Worm (Caenorhabditis elegans) whole organism, early embryonic: ENCODE results near the gene F23F12.3.

ENCODE experiments used
- B0310.2 ChIP-seq: sonication (generic microtip); optimal IDR thresholded peaks from 2 replicates; lab custom pipeline; 2016; ENCODE audit warnings: mild to moderate bottlenecking, missing genetic modification characterization, missing compliant biosample characterization
- F13C5.2 ChIP-seq: sonication (generic microtip); optimal IDR thresholded peaks from 2 replicates; lab custom pipeline; 2017; ENCODE audit warnings: mild to moderate bottlenecking, missing genetic modification characterization, inconsistent platforms, missing compliant biosample characterization
- aly-1 ChIP-seq: sonication (generic microtip); optimal IDR thresholded peaks from 2 replicates; lab custom pipeline; 2016; ENCODE audit warnings: missing genetic modification characterization, missing compliant biosample characterization
- ama-1 ChIP-seq: fragments of 150-350 bp; optimal IDR thresholded peaks from 2 replicates; lab custom pipeline; 2014
- ceh-13 ChIP-seq: fragments of 200-800 bp; sonication (Bioruptor generic); optimal IDR thresholded peaks from 2 replicates; lab custom pipeline; 2018; ENCODE audit warnings: mild to moderate bottlenecking, missing genetic modification characterization, missing compliant biosample characterization
- ceh-36 ChIP-seq: sonication (generic microtip); optimal IDR thresholded peaks from 2 replicates; lab custom pipeline; 2016; ENCODE audit warnings: missing genetic modification characterization, inconsistent platforms, missing compliant biosample characterization
- ets-7 ChIP-seq: sonication (generic microtip); optimal IDR thresholded peaks from 2 replicates; lab custom pipeline; 2016; ENCODE audit warnings: missing genotype, missing genetic modification characterization, missing compliant biosample characterization
- flt-1 ChIP-seq: fragments of 200-800 bp; sonication (Bioruptor generic); IDR thresholded peaks from 2 replicates; pipeline ENCODE4 v1.3.6; 2022; ENCODE audit warnings: missing genetic modification characterization, missing compliant biosample characterization
- hmbx-1 ChIP-seq: sonication (generic microtip); optimal IDR thresholded peaks from 2 replicates; lab custom pipeline; 2016; ENCODE audit warnings: mild to moderate bottlenecking, missing genetic modification characterization, missing compliant biosample characterization
- hmg-4 ChIP-seq: fragments of 200-800 bp; sonication (Bioruptor generic); optimal IDR thresholded peaks from 2 replicates; lab custom pipeline; 2018; ENCODE audit warnings: mild to moderate bottlenecking, missing genetic modification characterization, missing compliant biosample characterization
- hnd-1 ChIP-seq: sonication (generic microtip); optimal IDR thresholded peaks from 2 replicates; lab custom pipeline; 2016; ENCODE audit warnings: missing genetic modification characterization, missing compliant biosample characterization
- pes-1 ChIP-seq: fragments of 200-800 bp; sonication (Bioruptor generic); IDR thresholded peaks from 2 replicates; pipeline ENCODE4 v1.3.6; 2022; ENCODE audit warnings: missing genetic modification reagents, missing genetic modification characterization, missing compliant biosample characterization
- scrt-1 ChIP-seq: fragments of 200-800 bp; sonication (Bioruptor generic); IDR thresholded peaks from 2 replicates; pipeline ENCODE4 v1.3.6; 2022; ENCODE audit warnings: missing genetic modification characterization, missing compliant biosample characterization
- sea-1 ChIP-seq: fragments of 200-800 bp; sonication (Bioruptor generic); conservative IDR thresholded peaks from 2 replicates; pipeline ENCODE4 v1.3.6; 2022; ENCODE audit warnings: missing genetic modification characterization, missing compliant biosample characterization
- tbx-11 ChIP-seq: fragments of 200-800 bp; sonication (Bioruptor generic); IDR thresholded peaks from 2 replicates; pipeline ENCODE4 v1.3.6; 2022; ENCODE audit warnings: missing genetic modification characterization, missing compliant biosample characterization
- tbx-37 ChIP-seq: fragments of 200-800 bp; sonication (Bioruptor generic); conservative IDR thresholded peaks from 2 replicates; pipeline ENCODE4 v1.3.6; 2022; ENCODE audit warnings: missing genetic modification reagents, missing genetic modification characterization, missing compliant biosample characterization
- tra-4 ChIP-seq: sonication (generic microtip); optimal IDR thresholded peaks from 2 replicates; lab custom pipeline; 2017; ENCODE audit warnings: missing genetic modification characterization, missing compliant biosample characterization

Gene F23F12.3

DNA sequence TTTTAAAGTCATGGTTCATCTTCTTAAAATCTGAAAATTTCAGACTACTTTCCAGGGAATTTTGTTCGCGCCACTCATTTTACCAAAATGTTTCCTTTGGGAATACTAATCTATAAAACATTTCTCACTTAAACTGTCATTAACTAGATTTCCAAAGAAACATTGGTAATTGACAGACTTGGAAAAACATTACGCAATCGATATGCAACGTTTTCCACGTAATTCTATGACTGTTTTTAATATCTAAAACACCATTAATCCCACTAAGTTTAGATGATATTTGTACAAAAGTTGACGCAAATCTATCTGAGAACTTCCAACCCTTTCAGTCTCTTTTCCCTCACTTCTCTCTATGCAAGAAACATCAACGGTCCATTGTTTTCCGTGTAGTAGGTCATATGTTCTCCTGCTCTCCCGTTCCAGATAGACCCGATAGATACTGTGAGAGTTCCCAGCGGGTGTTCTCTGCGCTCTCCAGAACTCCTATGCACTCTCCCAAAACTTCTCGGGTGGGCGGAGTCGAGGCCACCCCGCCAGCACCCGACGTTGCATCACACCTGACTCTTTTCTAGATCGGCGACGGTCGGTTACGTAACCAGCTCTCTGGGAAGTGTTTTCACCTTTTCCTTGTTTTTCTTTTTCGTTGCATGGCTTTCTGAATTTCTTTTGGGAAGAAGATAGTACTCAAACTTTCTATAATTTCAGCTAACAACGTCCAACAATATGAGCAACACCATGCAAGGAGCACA is 21.9 kb upstream of the F23F12.3 start, which contains the start of gene zip-8:
Gene zip-8, plus strand, starts transcription at position 700 of the 749 bp plus-strand sequence.
- TF ChIP-seq aly-1 (tag; lab: Kevin White, UChicago) = no peak
- no peak for TF ChIP-seq hnd-1 (tag; lab: Kevin White, UChicago)
- TF ChIP-seq flt-1 (GFP tag; lab: Robert Waterston, UW) = no peak
- TF ChIP-seq ceh-13 (GFP tag; lab: Kevin White, UChicago) = no peak
- no peak for TF ChIP-seq tbx-37 (GFP tag; lab: Robert Waterston, UW)

ce11 chrIII:6479439-6479838 is 20.9 kb upstream of the F23F12.3 start:
- TF ChIP-seq ceh-36 (tag; lab: Kevin White, UChicago) = no peak
- TF ChIP-seq ama-1 = no peak

ce11 chrIII:6482918-6483317 is 17.4 kb upstream of the F23F12.3 start, which contains the start of gene chtb-2:
TSS of gene chtb-2 (plus strand) at chrIII:6483218.
- TF ChIP-seq scrt-1 (GFP tag; lab: Robert Waterston, UW) (no peak), ets-7 (no peak), pes-1 (GFP tag; lab: Robert Waterston, UW) (no peak), tra-4 (tag; lab: Kevin White, UChicago) (no peak), hmg-4 (GFP tag; lab: Kevin White, UChicago) (no peak), tbx-37 (GFP tag; lab: Robert Waterston, UW) (no peak), tbx-11 (GFP tag; lab: Robert Waterston, UW) (no peak), flt-1 (GFP tag; lab: Robert Waterston, UW) (no peak), B0310.2 (tag; lab: Kevin White, UChicago) (no peak), hmbx-1 (no peak), aly-1 (tag; lab: Kevin White, UChicago) (no peak), ama-1 (no peak), ceh-36 (tag; lab: Kevin White, UChicago) (no peak), ceh-13 (GFP tag; lab: Kevin White, UChicago) (no peak), F13C5.2 (tag; lab: Kevin White, UChicago) (no peak), sea-1 (GFP tag; lab: Robert Waterston, UW) (no peak), hnd-1 (tag; lab: Kevin White, UChicago) (no peak)

DNA sequence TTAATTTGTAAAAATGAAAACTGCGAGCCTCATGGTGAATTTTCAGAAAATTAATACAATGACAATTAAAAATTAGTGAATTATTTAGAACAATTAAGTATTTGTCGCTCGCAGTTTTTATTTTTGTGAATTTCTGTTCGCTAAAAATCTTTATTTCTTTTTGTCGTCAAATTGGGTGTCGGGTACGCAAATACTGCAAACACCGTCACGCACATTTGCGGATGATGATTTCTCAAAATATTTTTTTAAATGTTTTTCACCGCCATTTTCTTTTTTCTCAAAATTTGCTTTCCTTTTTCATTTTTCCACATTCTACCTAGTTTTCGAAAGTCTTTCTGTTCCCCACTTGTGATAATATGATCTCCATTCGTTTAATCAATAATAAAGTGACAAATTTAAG is 11.4 kb upstream of the F23F12.3 start:
- no peak for TF ChIP-seq ceh-36 (tag; lab: Kevin White, UChicago)
- TF ChIP-seq tbx-37 (GFP tag; lab: Robert Waterston, UW) = no peak
- no peak for TF ChIP-seq pes-1 (GFP tag; lab: Robert Waterston, UW)
- TF ChIP-seq F13C5.2 (tag; lab: Kevin White, UChicago) = no peak

DNA sequence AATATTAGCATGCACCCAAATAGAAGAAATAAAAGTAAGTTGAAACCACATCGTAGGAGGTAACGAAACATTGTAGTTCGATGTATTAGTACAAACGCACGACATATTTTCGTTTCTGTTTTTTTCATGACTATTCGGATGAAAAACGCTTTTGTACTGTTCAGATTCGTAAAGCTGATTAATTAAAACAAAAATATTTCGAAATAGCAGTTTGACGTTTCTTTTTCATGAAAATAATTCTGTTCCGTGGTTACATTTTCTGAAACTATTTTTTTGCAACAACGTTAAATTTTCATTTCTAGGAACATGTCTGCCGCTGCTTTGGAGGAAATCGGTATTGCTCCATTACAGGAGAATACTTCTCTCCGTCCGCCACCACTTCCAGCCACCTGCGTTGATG is 10.8 kb upstream of the F23F12.3 start, which contains the start of gene rpt-3:
Gene rpt-3, plus strand, starts transcription at position 301 of the 400 bp plus-strand sequence.
- TF ChIP-seq flt-1 (GFP tag; lab: Robert Waterston, UW) = no peak
- no peak for TF ChIP-seq tbx-11 (GFP tag; lab: Robert Waterston, UW)
- TF ChIP-seq F13C5.2 (tag; lab: Kevin White, UChicago) = no peak
- TF ChIP-seq tbx-37 (GFP tag; lab: Robert Waterston, UW) = no peak
- no peak for TF ChIP-seq hmg-4 (GFP tag; lab: Kevin White, UChicago)

DNA sequence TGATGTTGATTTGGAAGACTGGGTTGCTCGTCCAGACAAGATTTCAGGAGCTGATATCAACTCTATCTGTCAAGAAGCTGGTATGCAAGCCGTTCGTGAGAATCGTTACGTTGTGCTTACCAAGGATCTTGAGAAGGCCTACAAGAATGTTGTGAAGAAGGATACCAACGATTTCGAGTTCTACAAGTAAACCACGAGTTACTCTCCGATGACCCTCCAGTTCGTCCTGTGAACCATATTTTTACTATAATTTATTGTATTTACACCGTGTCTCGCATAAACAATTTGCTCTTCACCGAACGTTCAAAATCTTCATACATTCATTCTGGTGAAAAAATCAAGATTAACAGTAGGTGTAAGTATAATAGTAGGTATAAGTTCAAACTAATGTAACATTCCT is 9.3 kb upstream of the F23F12.3 start:
- TF ChIP-seq F13C5.2 (tag; lab: Kevin White, UChicago) (no peak), tbx-37 (GFP tag; lab: Robert Waterston, UW) (no peak), scrt-1 (GFP tag; lab: Robert Waterston, UW) (no peak), ama-1 (no peak), hmbx-1 (no peak), hmg-4 (GFP tag; lab: Kevin White, UChicago) (no peak), ceh-36 (tag; lab: Kevin White, UChicago) (no peak), pes-1 (GFP tag; lab: Robert Waterston, UW) (no peak), hnd-1 (tag; lab: Kevin White, UChicago) (no peak), tra-4 (tag; lab: Kevin White, UChicago) (no peak), B0310.2 (tag; lab: Kevin White, UChicago) (no peak)

ce11 chrIII:6492807-6493206 is 7.5 kb upstream of the F23F12.3 start, which contains the start of gene srb-11:
TSS of gene srb-11 (minus strand) at chrIII:6492907.
- TF ChIP-seq sea-1 (GFP tag; lab: Robert Waterston, UW) (no peak), ceh-13 (GFP tag; lab: Kevin White, UChicago) (no peak), tra-4 (tag; lab: Kevin White, UChicago) (no peak), hnd-1 (tag; lab: Kevin White, UChicago) (no peak), aly-1 (tag; lab: Kevin White, UChicago) (no peak), tbx-11 (GFP tag; lab: Robert Waterston, UW) (no peak), hmbx-1 (no peak), scrt-1 (GFP tag; lab: Robert Waterston, UW) (no peak), ets-7 (no peak), pes-1 (GFP tag; lab: Robert Waterston, UW) (no peak), F13C5.2 (tag; lab: Kevin White, UChicago) (no peak)

DNA sequence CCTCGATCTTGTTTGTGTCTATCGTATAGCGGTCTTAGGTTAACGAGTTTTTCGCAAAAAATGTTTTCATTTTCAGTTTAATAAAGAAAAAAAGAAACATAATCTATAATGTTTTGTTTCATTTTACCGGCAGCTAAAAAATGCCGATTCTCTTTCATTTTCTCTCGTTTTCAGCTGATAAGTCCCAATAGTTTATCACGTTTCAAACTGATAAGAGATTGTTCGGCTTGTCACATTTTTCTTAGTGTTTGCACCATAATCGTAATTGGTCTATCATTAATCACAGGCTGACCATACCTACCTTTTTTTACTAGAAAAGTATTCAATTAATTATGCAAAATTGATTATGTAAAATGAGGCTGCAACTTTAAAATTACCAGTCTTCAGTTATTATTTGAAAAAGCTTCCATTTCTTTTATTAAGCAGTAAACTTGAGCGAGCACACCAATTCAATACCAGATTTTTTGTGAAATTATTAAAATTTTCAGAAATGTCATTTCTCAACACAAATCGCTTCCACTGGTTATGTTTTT is 5.1 kb upstream of the F23F12.3 start, which contains the start of gene F23F12.13:
Gene F23F12.13, plus strand, starts transcription at position 483 of the 533 bp plus-strand sequence.
- TF ChIP-seq ama-1 (no peak), flt-1 (GFP tag; lab: Robert Waterston, UW) (no peak)
